Fruit fly (Drosophila melanogaster) whole organism, adult: ENCODE data around the gene Tnpo.

Experiments used
- CG11617 ChIP-seq: fragments of 200-800 bp; sonication (Bioruptor generic); optimal IDR thresholded peaks from 2 replicates; lab custom pipeline; 2017; ENCODE audit warnings: mild to moderate bottlenecking, missing biosample characterization, missing genetic modification reagents, missing genetic modification characterization
- CG12768 ChIP-seq: fragments of 200-800 bp; sonication (Bioruptor generic); optimal IDR thresholded peaks from 2 replicates; lab custom pipeline; 2017; ENCODE audit warnings: missing biosample characterization, missing genetic modification characterization, mild to moderate bottlenecking, moderate library complexity, missing genetic modification reagents
- CG14711 ChIP-seq: fragments of 200-800 bp; sonication (Bioruptor generic); optimal IDR thresholded peaks from 2 replicates; lab custom pipeline; 2018; ENCODE audit warnings: missing biosample characterization, mild to moderate bottlenecking, missing genetic modification characterization, moderate library complexity
- CG1620 ChIP-seq: fragments of 200-800 bp; sonication (Bioruptor generic); optimal IDR thresholded peaks from 2 replicates; lab custom pipeline; 2016; ENCODE audit warnings: missing biosample characterization, missing genetic modification characterization
- CG33017 ChIP-seq: fragments of 200-800 bp; sonication (Bioruptor generic); optimal IDR thresholded peaks from 2 replicates; lab custom pipeline; 2018; ENCODE audit warnings: missing biosample characterization, mild to moderate bottlenecking, missing genetic modification characterization, moderate library complexity
- CG5204 ChIP-seq: fragments of 200-800 bp; sonication (Bioruptor generic); optimal IDR thresholded peaks from 2 replicates; lab custom pipeline; 2016; ENCODE audit warnings: missing biosample characterization, missing genetic modification characterization
- CG7045 ChIP-seq: fragments of 200-800 bp; sonication (Bioruptor generic); optimal IDR thresholded peaks from 2 replicates; lab custom pipeline; 2017; ENCODE audit warnings: missing biosample characterization, mild to moderate bottlenecking, missing genetic modification characterization
- CG7101 ChIP-seq: fragments of 200-800 bp; sonication (Bioruptor generic); optimal IDR thresholded peaks from 2 replicates; lab custom pipeline; 2018; ENCODE audit warnings: missing biosample characterization, mild to moderate bottlenecking, missing genetic modification characterization, moderate library complexity
- Clk ChIP-seq: fragments of 200-800 bp; sonication (Bioruptor generic); optimal IDR thresholded peaks from 2 replicates; lab custom pipeline; 2017; ENCODE audit warnings: missing biosample characterization, missing genetic modification characterization
- Crg-1 ChIP-seq: fragments of 200-800 bp; sonication (Bioruptor generic); optimal IDR thresholded peaks from 2 replicates; lab custom pipeline; 2016; ENCODE audit warnings: missing biosample characterization, missing genetic modification characterization
- Hr96 ChIP-seq: fragments of 200-800 bp; sonication (Bioruptor generic); optimal IDR thresholded peaks from 2 replicates; lab custom pipeline; 2016; ENCODE audit warnings: missing biosample characterization, missing genetic modification characterization
- Mnt ChIP-seq: fragments of 200-800 bp; sonication (Bioruptor generic); optimal IDR thresholded peaks from 2 replicates; lab custom pipeline; 2016; ENCODE audit warnings: missing biosample characterization, mild to moderate bottlenecking, missing genetic modification characterization
- bab1 ChIP-seq: fragments of 200-800 bp; sonication (Bioruptor generic); optimal IDR thresholded peaks from 3 replicates; lab custom pipeline; 2019; ENCODE audit warnings: missing biosample characterization, mild to moderate bottlenecking, missing genetic modification characterization, moderate library complexity
- cic ChIP-seq: fragments of 200-800 bp; sonication (Bioruptor generic); optimal IDR thresholded peaks from 2 replicates; lab custom pipeline; 2017; ENCODE audit warnings: missing biosample characterization, mild to moderate bottlenecking, missing genetic modification characterization, moderate library complexity
- cnc ChIP-seq, 2 experiments: fragments of >200 bp; optimal IDR thresholded peaks; 2 replicates each; lab custom pipeline; 2017
- kay ChIP-seq: fragments of 200-800 bp; sonication (Bioruptor generic); peaks from one replicate; lab custom pipeline; 2016; ENCODE audit warnings: missing biosample characterization, missing genetic modification characterization, borderline replicate concordance
- ovo ChIP-seq: fragments of 200-800 bp; sonication (Bioruptor generic); optimal IDR thresholded peaks from 2 replicates; lab custom pipeline; 2016; ENCODE audit warnings: missing biosample characterization, missing genetic modification characterization
- pad ChIP-seq: fragments of 200-800 bp; sonication (Bioruptor generic); optimal IDR thresholded peaks from 3 replicates; lab custom pipeline; 2017; ENCODE audit warnings: missing biosample characterization, missing genetic modification characterization, mild to moderate bottlenecking, moderate library complexity, missing genetic modification reagents
- tj ChIP-seq: fragments of 200-800 bp; sonication (Bioruptor generic); optimal IDR thresholded peaks from 3 replicates; lab custom pipeline; 2017; ENCODE audit warnings: missing biosample characterization, mild to moderate bottlenecking, missing genetic modification characterization, moderate library complexity
- toe ChIP-seq: fragments of 200-800 bp; sonication (Bioruptor generic); optimal IDR thresholded peaks from 2 replicates; lab custom pipeline; 2016; ENCODE audit warnings: missing biosample characterization, missing genetic modification characterization

Tnpo gene

dm6 chr3L:6162483-6163128, 30.7 kb upstream of the Tnpo start, which contains the start of gene Prdm13:
TSS of gene Prdm13 (plus strand) at chr3L:6163127.
- TF ChIP-seq ovo (GFP tag; lab: Kevin White, UChicago) (no peak), Crg-1 (no peak), cnc (optimal IDR thresholded peaks at IDR 0.05; lab: Kevin White, UChicago) (no peak), toe (GFP tag; lab: Kevin White, UChicago) (no peak), bab1 (GFP tag; lab: Kevin White, UChicago) (no peak), Hr96 (GFP tag; lab: Kevin White, UChicago) (no peak), cic (GFP tag; lab: Kevin White, UChicago) (no peak), pad (GFP tag; lab: Kevin White, UChicago) (no peak), kay (GFP tag; lab: Kevin White, UChicago) (no peak), CG7101 (tag; lab: Kevin White, UChicago) (no peak), CG33017 (no peak)

dm6 chr3L:6173826-6174255, 19.4 kb upstream of the Tnpo start, which contains the start of the genes fmt and CG7376:
TSS of gene fmt (minus strand) at chr3L:6173880.
TSS of gene CG7376 (plus strand) at chr3L:6174248.
- no peak for TF ChIP-seq CG33017
- TF ChIP-seq Hr96 (GFP tag; lab: Kevin White, UChicago): no peak
- TF ChIP-seq CG14711 (tag; lab: Kevin White, UChicago): peak; percentile 48
- TF ChIP-seq cnc (optimal IDR thresholded peaks at IDR 0.05; lab: Kevin White, UChicago): no peak
- no peak for TF ChIP-seq Crg-1
- TF ChIP-seq cic (GFP tag; lab: Kevin White, UChicago): no peak
- peak; percentile 27 for TF ChIP-seq CG11617
- TF ChIP-seq tj (GFP tag; lab: Kevin White, UChicago): no peak
- TF ChIP-seq toe (GFP tag; lab: Kevin White, UChicago): peak; percentile 24
- peak; percentile 3 for TF ChIP-seq CG1620
- no peak for TF ChIP-seq Clk (GFP tag; lab: Kevin White, UChicago)
- no peak for TF ChIP-seq CG5204 (GFP tag; lab: Kevin White, UChicago)
- no peak for TF ChIP-seq kay (GFP tag; lab: Kevin White, UChicago)
- no peak for TF ChIP-seq pad (GFP tag; lab: Kevin White, UChicago)
- no peak for TF ChIP-seq ovo (GFP tag; lab: Kevin White, UChicago)
- peak; percentile 30 for TF ChIP-seq CG7101 (tag; lab: Kevin White, UChicago)
- no peak for TF ChIP-seq bab1 (GFP tag; lab: Kevin White, UChicago)
- TF ChIP-seq CG7045 (GFP tag; lab: Kevin White, UChicago): peak; percentile 37
- TF ChIP-seq Mnt (GFP tag; lab: Kevin White, UChicago): peak; percentile 20
- peak; percentile 32 for TF ChIP-seq CG12768 (GFP tag; lab: Kevin White, UChicago)

dm6 chr3L:6181776-6182175, 11.5 kb upstream of the Tnpo start, which contains the start of gene CG10274:
TSS of gene CG10274 (minus strand) at chr3L:6181829.
- TF ChIP-seq Hr96 (GFP tag; lab: Kevin White, UChicago) (peak; percentile 68), kay (GFP tag; lab: Kevin White, UChicago) (no peak), Clk (GFP tag; lab: Kevin White, UChicago) (peak; percentile 52), toe (GFP tag; lab: Kevin White, UChicago) (peak; percentile 79), CG7045 (GFP tag; lab: Kevin White, UChicago) (peak; percentile 67), Crg-1 (peak; percentile 74), CG33017 (peak; percentile 45), CG14711 (tag; lab: Kevin White, UChicago) (peak; percentile 76), cic (GFP tag; lab: Kevin White, UChicago) (peak; percentile 23), Mnt (GFP tag; lab: Kevin White, UChicago) (peak; percentile 41), cnc (optimal IDR thresholded peaks at IDR 0.05; lab: Kevin White, UChicago) (no peak), ovo (GFP tag; lab: Kevin White, UChicago) (peak; percentile 52), bab1 (GFP tag; lab: Kevin White, UChicago) (peak; percentile 61), CG12768 (GFP tag; lab: Kevin White, UChicago) (peak; percentile 73), tj (GFP tag; lab: Kevin White, UChicago) (peak; percentile 42), CG1620 (peak; percentile 82), CG7101 (tag; lab: Kevin White, UChicago) (peak; percentile 77), CG11617 (peak; percentile 75), CG5204 (GFP tag; lab: Kevin White, UChicago) (no peak), pad (GFP tag; lab: Kevin White, UChicago) (peak; percentile 70)

DNA sequence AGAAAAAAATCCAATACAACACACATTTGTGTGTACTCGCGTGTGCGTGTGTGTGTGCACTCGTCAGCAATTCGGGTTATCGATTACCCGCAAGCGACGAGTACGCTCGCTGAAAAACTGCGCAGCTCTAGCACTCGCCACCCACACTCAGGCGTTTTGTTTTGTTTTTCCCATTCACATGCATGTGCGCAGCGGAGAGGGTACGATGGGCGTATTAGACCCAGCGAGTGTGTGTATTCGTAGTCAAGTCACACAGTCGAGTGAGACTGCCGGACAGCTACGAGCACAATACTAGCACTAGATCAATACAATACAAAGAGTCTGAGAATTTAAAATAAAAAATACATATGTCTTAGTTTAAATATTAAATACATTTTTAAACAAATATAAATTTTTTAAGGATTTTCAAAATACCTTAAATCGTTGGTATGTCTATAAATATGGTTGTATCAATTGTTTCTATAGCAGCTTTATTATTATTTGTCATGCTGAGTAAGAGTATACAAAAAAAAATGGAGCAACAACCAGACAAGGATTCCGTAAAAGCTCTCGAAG, 8.3 kb upstream of the Tnpo start, which contains the start of the genes D19B and CG43293:
D19B (minus strand) TSS at position 37 of the 555 bp plus-strand sequence.
CG43293 (plus strand) TSS at position 306 of the 555 bp plus-strand sequence.
- peak; percentile 65 for TF ChIP-seq Hr96 (GFP tag; lab: Kevin White, UChicago)
- peak; percentile 82 for TF ChIP-seq CG11617
- peak; percentile 98 for TF ChIP-seq cic (GFP tag; lab: Kevin White, UChicago)
- peak; percentile 76 for TF ChIP-seq CG1620
- no peak for TF ChIP-seq kay (GFP tag; lab: Kevin White, UChicago)
- peak; percentile 66 for TF ChIP-seq Clk (GFP tag; lab: Kevin White, UChicago)
- peak; percentile 75 for TF ChIP-seq CG33017
- TF ChIP-seq CG7045 (GFP tag; lab: Kevin White, UChicago): peak; percentile 78
- peak; percentile 64 for TF ChIP-seq CG5204 (GFP tag; lab: Kevin White, UChicago)
- peak; percentile 74 for TF ChIP-seq CG7101 (tag; lab: Kevin White, UChicago)
- TF ChIP-seq tj (GFP tag; lab: Kevin White, UChicago): peak; percentile 78
- peak; percentile 74 for TF ChIP-seq CG14711 (tag; lab: Kevin White, UChicago)
- TF ChIP-seq ovo (GFP tag; lab: Kevin White, UChicago): peak; percentile 3
- TF ChIP-seq CG12768 (GFP tag; lab: Kevin White, UChicago): peak; percentile 76
- peak; percentile 60 for TF ChIP-seq toe (GFP tag; lab: Kevin White, UChicago)
- peak; percentile 54 for TF ChIP-seq pad (GFP tag; lab: Kevin White, UChicago)
- no peak for TF ChIP-seq cnc (optimal IDR thresholded peaks at IDR 0.05; lab: Kevin White, UChicago)
- peak; percentile 84 for TF ChIP-seq bab1 (GFP tag; lab: Kevin White, UChicago)
- TF ChIP-seq Mnt (GFP tag; lab: Kevin White, UChicago): peak; percentile 100
- TF ChIP-seq Crg-1: peak; percentile 54
